Worm (Caenorhabditis elegans) whole organism, early embryonic: Measurements from ENCODE around the gene nas-16.

ENCODE experiments used
- B0310.2 ChIP-seq: sonication (generic microtip); optimal IDR thresholded peaks from 2 replicates; lab custom pipeline; 2016; ENCODE audit warnings: mild to moderate bottlenecking, missing genetic modification characterization, missing compliant biosample characterization
- F13C5.2 ChIP-seq: sonication (generic microtip); optimal IDR thresholded peaks from 2 replicates; lab custom pipeline; 2017; ENCODE audit warnings: mild to moderate bottlenecking, missing genetic modification characterization, inconsistent platforms, missing compliant biosample characterization
- aly-1 ChIP-seq: sonication (generic microtip); optimal IDR thresholded peaks from 2 replicates; lab custom pipeline; 2016; ENCODE audit warnings: missing genetic modification characterization, missing compliant biosample characterization
- ama-1 ChIP-seq: fragments of 150-350 bp; optimal IDR thresholded peaks from 2 replicates; lab custom pipeline; 2014
- ceh-13 ChIP-seq: fragments of 200-800 bp; sonication (Bioruptor generic); optimal IDR thresholded peaks from 2 replicates; lab custom pipeline; 2018; ENCODE audit warnings: mild to moderate bottlenecking, missing genetic modification characterization, missing compliant biosample characterization
- ceh-36 ChIP-seq: sonication (generic microtip); optimal IDR thresholded peaks from 2 replicates; lab custom pipeline; 2016; ENCODE audit warnings: missing genetic modification characterization, inconsistent platforms, missing compliant biosample characterization
- ets-7 ChIP-seq: sonication (generic microtip); optimal IDR thresholded peaks from 2 replicates; lab custom pipeline; 2016; ENCODE audit warnings: missing genotype, missing genetic modification characterization, missing compliant biosample characterization
- flt-1 ChIP-seq: fragments of 200-800 bp; sonication (Bioruptor generic); IDR thresholded peaks from 2 replicates; pipeline ENCODE4 v1.3.6; 2022; ENCODE audit warnings: missing genetic modification characterization, missing compliant biosample characterization
- hmbx-1 ChIP-seq: sonication (generic microtip); optimal IDR thresholded peaks from 2 replicates; lab custom pipeline; 2016; ENCODE audit warnings: mild to moderate bottlenecking, missing genetic modification characterization, missing compliant biosample characterization
- hmg-4 ChIP-seq: fragments of 200-800 bp; sonication (Bioruptor generic); optimal IDR thresholded peaks from 2 replicates; lab custom pipeline; 2018; ENCODE audit warnings: mild to moderate bottlenecking, missing genetic modification characterization, missing compliant biosample characterization
- hnd-1 ChIP-seq: sonication (generic microtip); optimal IDR thresholded peaks from 2 replicates; lab custom pipeline; 2016; ENCODE audit warnings: missing genetic modification characterization, missing compliant biosample characterization
- pes-1 ChIP-seq: fragments of 200-800 bp; sonication (Bioruptor generic); IDR thresholded peaks from 2 replicates; pipeline ENCODE4 v1.3.6; 2022; ENCODE audit warnings: missing genetic modification reagents, missing genetic modification characterization, missing compliant biosample characterization
- scrt-1 ChIP-seq: fragments of 200-800 bp; sonication (Bioruptor generic); IDR thresholded peaks from 2 replicates; pipeline ENCODE4 v1.3.6; 2022; ENCODE audit warnings: missing genetic modification characterization, missing compliant biosample characterization
- sea-1 ChIP-seq: fragments of 200-800 bp; sonication (Bioruptor generic); conservative IDR thresholded peaks from 2 replicates; pipeline ENCODE4 v1.3.6; 2022; ENCODE audit warnings: missing genetic modification characterization, missing compliant biosample characterization
- tbx-11 ChIP-seq: fragments of 200-800 bp; sonication (Bioruptor generic); IDR thresholded peaks from 2 replicates; pipeline ENCODE4 v1.3.6; 2022; ENCODE audit warnings: missing genetic modification characterization, missing compliant biosample characterization
- tbx-37 ChIP-seq: fragments of 200-800 bp; sonication (Bioruptor generic); conservative IDR thresholded peaks from 2 replicates; pipeline ENCODE4 v1.3.6; 2022; ENCODE audit warnings: missing genetic modification reagents, missing genetic modification characterization, missing compliant biosample characterization
- tra-4 ChIP-seq: sonication (generic microtip); optimal IDR thresholded peaks from 2 replicates; lab custom pipeline; 2017; ENCODE audit warnings: missing genetic modification characterization, missing compliant biosample characterization

Gene nas-16

DNA sequence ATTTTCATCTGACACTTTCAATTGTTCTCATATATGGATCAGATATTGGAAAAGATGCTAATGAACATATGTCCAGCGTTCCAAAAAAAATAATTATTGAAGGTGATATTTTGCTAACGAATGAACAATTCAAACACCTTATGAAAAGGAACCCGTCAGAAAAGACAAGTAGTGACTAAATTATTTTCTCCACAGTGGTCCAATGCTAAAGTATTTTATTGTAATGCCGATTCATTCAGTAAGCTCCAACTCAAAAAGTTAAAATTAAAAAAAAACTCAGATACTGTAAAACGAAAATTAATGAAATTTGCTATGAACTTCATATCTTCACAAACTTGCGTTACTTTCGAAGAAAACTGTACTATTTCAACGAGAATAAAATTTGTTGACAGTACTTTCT is at the start of gene nas-16:
Gene nas-16 (plus strand): TSS at position 301 of the 400 bp plus-strand sequence.
- TF ChIP-seq scrt-1 (GFP tag; lab: Robert Waterston, UW): no peak
- TF ChIP-seq aly-1 (tag; lab: Kevin White, UChicago): no peak
- no peak for TF ChIP-seq hmg-4
- TF ChIP-seq ama-1 (lab: Kevin White, UChicago): no peak
- TF ChIP-seq tbx-11: no peak

DNA sequence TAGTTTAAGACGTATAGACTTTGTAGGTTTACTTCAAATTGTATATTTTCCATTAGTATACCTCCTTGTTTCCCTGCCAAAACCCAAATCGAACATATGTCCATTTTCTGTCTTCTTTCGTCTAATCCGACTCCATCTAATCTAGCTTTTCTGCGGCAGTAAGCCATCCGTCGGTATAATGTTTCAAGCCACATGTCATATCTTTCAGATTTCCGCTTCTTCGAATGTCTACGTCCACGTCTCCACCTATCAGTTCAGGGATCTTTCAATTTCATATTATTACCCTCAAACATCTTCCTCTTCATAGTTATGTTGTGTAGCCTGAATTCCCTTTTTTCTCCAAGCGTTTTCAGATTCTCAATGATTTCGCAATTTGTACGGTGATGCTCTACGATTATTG is 48.0 kb upstream of the nas-16 start:
- TF ChIP-seq pes-1 (GFP tag; lab: Robert Waterston, UW): no peak
- TF ChIP-seq hnd-1 (tag; lab: Kevin White, UChicago): no peak
- no peak for TF ChIP-seq B0310.2 (tag; lab: Kevin White, UChicago)
- TF ChIP-seq ets-7 (tag; lab: Kevin White, UChicago): no peak
- TF ChIP-seq ceh-13 (GFP tag; lab: Kevin White, UChicago): no peak
- TF ChIP-seq F13C5.2 (tag; lab: Kevin White, UChicago): no peak
- TF ChIP-seq scrt-1 (GFP tag; lab: Robert Waterston, UW): no peak
- peak; percentile 8 for TF ChIP-seq ama-1 (lab: Kevin White, UChicago)

DNA sequence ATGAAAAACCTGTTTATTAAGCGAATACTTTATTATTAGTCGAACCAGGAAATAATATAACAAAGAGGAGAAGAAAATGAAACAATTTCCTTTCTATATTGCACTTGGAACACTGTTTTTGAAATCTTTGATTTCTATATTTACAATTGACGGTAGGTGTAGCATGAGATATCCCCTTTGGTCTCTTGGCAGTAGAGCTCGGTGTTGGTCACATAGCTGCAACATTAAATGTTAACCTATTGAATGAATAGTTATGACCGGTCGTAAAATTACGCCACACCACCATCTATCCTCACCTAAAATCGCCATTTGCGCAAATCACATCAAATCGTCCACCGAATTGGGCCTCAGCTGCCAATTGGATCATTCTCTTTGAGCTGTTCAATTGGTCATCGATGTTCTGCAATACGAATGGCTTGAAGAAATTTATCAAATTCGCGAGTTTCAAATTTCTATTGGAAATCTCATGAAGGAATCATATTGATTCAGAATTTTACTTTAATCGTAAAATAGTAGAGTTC is 47.2 kb upstream of the nas-16 start:
- no peak for TF ChIP-seq sea-1 (GFP tag; lab: Robert Waterston, UW)
- no peak for TF ChIP-seq tbx-37
- no peak for TF ChIP-seq pes-1 (GFP tag; lab: Robert Waterston, UW)
- TF ChIP-seq ama-1 (lab: Kevin White, UChicago): peak; percentile 60
- TF ChIP-seq hnd-1 (tag; lab: Kevin White, UChicago): no peak
- no peak for TF ChIP-seq ets-7 (tag; lab: Kevin White, UChicago)
- no peak for TF ChIP-seq scrt-1 (GFP tag; lab: Robert Waterston, UW)
- TF ChIP-seq ceh-36: no peak
- TF ChIP-seq tra-4 (tag; lab: Kevin White, UChicago): peak; percentile 14
- no peak for TF ChIP-seq F13C5.2 (tag; lab: Kevin White, UChicago)
- TF ChIP-seq hmg-4: no peak
- TF ChIP-seq B0310.2 (tag; lab: Kevin White, UChicago): peak; percentile 11
- no peak for TF ChIP-seq hmbx-1 (tag; lab: Kevin White, UChicago)
- 0 out of 2 replicates have a peak, but pooled peaks have one; percentile 22 for TF ChIP-seq flt-1 (GFP tag; lab: Robert Waterston, UW)
- no peak for TF ChIP-seq ceh-13 (GFP tag; lab: Kevin White, UChicago)
- TF ChIP-seq tbx-11: no peak

DNA sequence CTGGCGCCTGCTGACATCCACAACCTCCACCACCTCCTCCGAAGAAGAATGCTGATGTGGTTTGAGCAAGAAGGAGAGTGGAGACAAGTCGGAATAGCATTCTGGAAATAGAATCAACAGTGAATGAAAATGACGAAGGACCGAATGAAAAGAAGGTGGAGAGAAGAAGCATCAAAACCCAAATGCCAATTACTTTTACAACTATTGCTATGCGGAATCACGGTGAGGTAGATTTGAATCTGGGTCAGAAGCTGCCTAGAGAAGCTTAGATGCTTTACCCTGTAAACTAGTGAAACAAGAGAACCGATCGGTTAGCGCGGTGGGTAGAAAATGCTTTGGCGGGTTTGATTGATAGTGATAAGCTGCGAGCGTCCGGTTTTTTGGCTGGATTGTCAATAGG is 45.2 kb upstream of the nas-16 start, which contains the start of gene grl-7:
Gene grl-7 (minus strand): TSS at position 101 of the 400 bp plus-strand sequence.
- TF ChIP-seq aly-1 (tag; lab: Kevin White, UChicago) (no peak), scrt-1 (GFP tag; lab: Robert Waterston, UW) (no peak)

- no peak for TF ChIP-seq ceh-36
These were observed 40.9 kb upstream of the nas-16 start for ce11 chrV:11351263-11351662.

ce11 chrV:11352893-11353292 is 39.2 kb upstream of the nas-16 start, which contains the start of gene npr-25:
npr-25 (minus strand) TSS chrV:11352993.
- TF ChIP-seq aly-1 (tag; lab: Kevin White, UChicago) (no peak), sea-1 (GFP tag; lab: Robert Waterston, UW) (no peak), ceh-36 (no peak), tbx-37 (no peak), pes-1 (GFP tag; lab: Robert Waterston, UW) (no peak), tra-4 (tag; lab: Kevin White, UChicago) (no peak)

DNA sequence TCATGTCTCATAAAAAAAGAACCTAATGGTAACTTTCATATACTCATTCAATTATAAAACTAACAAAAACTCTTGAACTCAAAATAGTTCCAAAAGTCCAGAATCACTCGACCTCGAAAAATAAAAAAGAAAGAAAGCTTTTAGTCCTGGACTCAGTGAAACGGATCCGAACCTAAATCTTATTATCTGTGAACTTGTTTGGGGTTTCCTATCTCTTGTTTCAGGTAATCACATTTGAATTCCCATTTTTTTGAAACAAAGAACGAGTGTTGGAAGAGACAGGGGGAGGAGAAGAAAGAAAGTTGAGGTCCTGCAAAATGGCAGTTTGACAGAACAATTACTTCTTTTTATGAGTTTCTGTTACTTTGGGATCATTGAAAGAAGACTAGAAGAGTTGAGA is 37.9 kb upstream of the nas-16 start:
- TF ChIP-seq B0310.2 (tag; lab: Kevin White, UChicago) (no peak), hnd-1 (tag; lab: Kevin White, UChicago) (no peak), tbx-37 (no peak), hmbx-1 (tag; lab: Kevin White, UChicago) (no peak), aly-1 (tag; lab: Kevin White, UChicago) (no peak), ceh-13 (GFP tag; lab: Kevin White, UChicago) (no peak)

ce11 chrV:11363575-11363974 is 28.5 kb upstream of the nas-16 start:
- no peak for TF ChIP-seq hmg-4
- no peak for TF ChIP-seq aly-1 (tag; lab: Kevin White, UChicago)
- TF ChIP-seq tra-4 (tag; lab: Kevin White, UChicago): no peak
- no peak for TF ChIP-seq ceh-36
- no peak for TF ChIP-seq flt-1 (GFP tag; lab: Robert Waterston, UW)
- TF ChIP-seq ama-1 (lab: Kevin White, UChicago): no peak
- TF ChIP-seq tbx-11: no peak
- TF ChIP-seq B0310.2 (tag; lab: Kevin White, UChicago): no peak
- TF ChIP-seq hmbx-1 (tag; lab: Kevin White, UChicago): no peak
- no peak for TF ChIP-seq sea-1 (GFP tag; lab: Robert Waterston, UW)
- TF ChIP-seq F13C5.2 (tag; lab: Kevin White, UChicago): no peak

- TF ChIP-seq flt-1 (GFP tag; lab: Robert Waterston, UW) (no peak), hnd-1 (tag; lab: Kevin White, UChicago) (no peak), ceh-36 (no peak)
These were observed 26.0 kb upstream of the nas-16 start, which contains the start of gene dop-5 for ce11 chrV:11366129-11366528. dop-5 (minus strand) TSS chrV:11366229.
